Worm (Caenorhabditis elegans) whole organism, L2 larva: ENCODE results near the gene Y46G5A.47.

Source experiments
- F13H6.1 ChIP-seq: sonication (generic microtip); optimal IDR thresholded peaks from 2 replicates; lab custom pipeline; 2016; ENCODE audit warnings: missing genetic modification characterization, missing compliant biosample characterization
- blmp-1 ChIP-seq: sonication (generic microtip); optimal IDR thresholded peaks from 2 replicates; lab custom pipeline; 2017; ENCODE audit warnings: missing genetic modification characterization, mild to moderate bottlenecking, missing compliant biosample characterization, antibody characterized with exemption, moderate library complexity; ENCODE audit not compliant: insufficient read depth
- ceh-16 ChIP-seq: fragments of 150-350 bp; optimal IDR thresholded peaks from 2 replicates; lab custom pipeline; 2014; ENCODE audit warnings: missing biosample characterization, missing genetic modification characterization
- egl-27 ChIP-seq: sonication (generic microtip); optimal IDR thresholded peaks from 3 replicates; lab custom pipeline; 2017; ENCODE audit warnings: missing biosample characterization, missing genetic modification reagents, missing genetic modification characterization
- elt-3 ChIP-seq: sonication (generic microtip); optimal IDR thresholded peaks from 2 replicates; lab custom pipeline; 2017; ENCODE audit warnings: missing biosample characterization, missing genetic modification characterization
- fos-1 ChIP-seq: fragments of 150-350 bp; optimal IDR thresholded peaks from 2 replicates; lab custom pipeline; 2014; ENCODE audit warnings: missing biosample characterization, missing genetic modification characterization
- lin-39 ChIP-seq: fragments of 150-350 bp; optimal IDR thresholded peaks from 2 replicates; lab custom pipeline; 2014; ENCODE audit warnings: missing biosample characterization, missing genetic modification reagents, missing genetic modification characterization
- nhr-23 ChIP-seq: fragments of 150-350 bp; optimal IDR thresholded peaks from 2 replicates; lab custom pipeline; 2014; ENCODE audit warnings: missing biosample characterization, missing genetic modification reagents, missing genetic modification characterization
- snpc-4 ChIP-seq: fragments of 150-350 bp; optimal IDR thresholded peaks from 2 replicates; lab custom pipeline; 2014; ENCODE audit warnings: missing biosample characterization, missing genetic modification characterization
- unc-62 ChIP-seq: fragments of 150-350 bp; optimal IDR thresholded peaks from 2 replicates; lab custom pipeline; 2014; ENCODE audit warnings: missing biosample characterization, missing genetic modification reagents, missing genetic modification characterization
- ztf-4 ChIP-seq: fragments of 150-350 bp; optimal IDR thresholded peaks from 2 replicates; lab custom pipeline; 2014; ENCODE audit warnings: missing biosample characterization, missing genetic modification characterization

DNA sequence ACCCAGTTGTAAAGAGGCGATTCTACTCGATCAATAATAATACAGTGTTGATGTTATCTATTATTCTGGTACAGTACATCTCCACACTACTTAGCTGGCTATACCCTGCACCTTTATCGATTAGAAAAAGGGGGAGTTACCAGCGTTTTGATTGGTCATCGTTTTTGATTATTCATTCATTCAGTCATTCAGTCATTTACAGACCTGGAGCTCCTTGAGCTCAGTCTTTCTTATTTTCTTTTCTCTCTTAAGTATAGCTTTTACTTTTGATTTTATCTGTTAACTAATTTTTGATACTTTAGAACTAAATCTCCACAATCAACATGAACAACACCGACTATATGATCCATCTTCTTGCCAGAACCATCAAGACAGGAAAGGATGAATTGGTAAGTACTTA lies 45.0 kb upstream of the Y46G5A.47 start, which contains the start of gene Y46G5A.28:
- TF ChIP-seq ztf-4, result no peak
- TF ChIP-seq unc-62, result no peak
- TF ChIP-seq snpc-4 (tag; lab: Kevin White, UChicago), result no peak
- no peak for TF ChIP-seq nhr-23
- TF ChIP-seq blmp-1 (tag; lab: Kevin White, UChicago), result no peak
- TF ChIP-seq elt-3 (tag; lab: Kevin White, UChicago), result no peak
- no peak for TF ChIP-seq egl-27 (tag; lab: Kevin White, UChicago)
- no peak for TF ChIP-seq F13H6.1
- no peak for TF ChIP-seq lin-39 (tag; lab: Kevin White, UChicago)
- no peak for TF ChIP-seq fos-1
- TF ChIP-seq ceh-16, result no peak
